Fruit fly (Drosophila melanogaster): ENCODE measurements around the gene CG13284.

The CG13284 gene

DNA sequence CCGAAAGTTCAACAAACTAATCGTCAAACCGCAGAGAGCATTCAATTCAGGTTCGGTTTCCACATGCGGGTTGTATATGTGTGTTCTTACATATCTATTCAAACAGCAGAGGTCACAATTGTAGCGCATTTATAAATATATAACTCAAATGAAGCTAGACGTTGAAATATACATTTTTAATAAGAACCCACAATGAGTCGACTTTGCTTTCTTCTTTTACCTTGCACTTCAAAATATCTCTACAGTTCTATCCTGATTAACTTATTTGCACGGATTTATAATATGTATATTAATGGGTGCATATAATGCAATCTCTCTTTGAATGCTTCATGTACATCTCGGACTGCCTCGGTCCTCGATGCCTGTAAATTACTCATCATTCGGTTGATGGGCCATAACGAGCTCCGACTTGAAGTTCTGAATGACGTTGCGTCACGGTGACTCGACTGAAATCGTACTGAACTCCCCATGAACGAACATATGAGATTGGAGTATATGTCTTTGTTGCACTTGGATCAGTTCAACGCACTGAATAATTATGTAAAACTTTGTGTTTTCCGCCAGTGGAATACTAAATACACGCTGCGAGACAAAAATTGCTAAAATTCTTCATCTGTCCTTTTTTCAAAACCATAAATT, 30.1 kb downstream of the CG13284 start (continued):
- TF ChIP-seq Sox102F (GFP tag; optimal IDR thresholded peaks at IDR 0.05) (peak; percentile 43), CG18599 (GFP tag; optimal IDR thresholded peaks at IDR 0.05) (peak; percentile 10), CG30020 (tag; optimal IDR thresholded peaks at IDR 0.05) (no peak), peb (GFP tag; IDR thresholded peaks at IDR 0.05) (no peak), tin (GFP tag; optimal IDR thresholded peaks at IDR 0.05) (peak; percentile 8), row (GFP tag; IDR thresholded peaks at IDR 0.05) (peak; percentile 42; the same call in 1 of the 3 replicates), bsh (GFP tag; optimal IDR thresholded peaks at IDR 0.05) (peak; percentile 56 to 73), br (optimal IDR thresholded peaks at IDR 0.05) (no peak), Hey (tag; optimal IDR thresholded peaks at IDR 0.05) (no peak), CG4820 (GFP tag; optimal IDR thresholded peaks at IDR 0.05) (no peak), sc (optimal IDR thresholded peaks at IDR 0.05) (no peak), sc (GFP tag; optimal IDR thresholded peaks at IDR 0.05) (no peak), Chrac-16 (GFP tag; optimal IDR thresholded peaks at IDR 0.05) (no peak), Vsx1 (GFP tag; optimal IDR thresholded peaks at IDR 0.05) (no peak), CG2875 (GFP tag; optimal IDR thresholded peaks at IDR 0.05) (no peak), CG32767 (GFP tag; IDR thresholded peaks at IDR 0.05) (no peak), hth (optimal IDR thresholded peaks at IDR 0.05) (no peak), sob (GFP tag; IDR thresholded peaks at IDR 0.05) (no peak), Hmr (GFP tag; optimal IDR thresholded peaks at IDR 0.05) (no peak), CG4707 (GFP tag; optimal IDR thresholded peaks at IDR 0.05) (peak; percentile 1), CG6791 (GFP tag; IDR thresholded peaks at IDR 0.05; ENCODE audit: partially characterized antibody) (no peak), Hsf (GFP tag; optimal IDR thresholded peaks at IDR 0.05) (no peak), amos (GFP tag; IDR thresholded peaks at IDR 0.05; ENCODE audit: partially characterized antibody) (no peak), Jarid2 (GFP tag; optimal IDR thresholded peaks at IDR 0.05) (peak; percentile 20), Dip3 (GFP tag; optimal IDR thresholded peaks at IDR 0.05) (no peak), jigr1 (GFP tag; IDR thresholded peaks at IDR 0.05) (no peak), dan (GFP tag; IDR thresholded peaks at IDR 0.05) (no peak), Dref (GFP tag; IDR thresholded peaks at IDR 0.05) (no peak), CG10321 (GFP tag; IDR thresholded peaks at IDR 0.05) (no peak), Taf1 (GFP tag; IDR thresholded peaks at IDR 0.05) (no peak), ems (GFP tag; optimal IDR thresholded peaks at IDR 0.05) (no peak), shn (GFP tag; optimal IDR thresholded peaks at IDR 0.05) (no peak), CG11247 (GFP tag; IDR thresholded peaks at IDR 0.05) (no peak), GATAe (GFP tag; conservative IDR thresholded peaks at IDR 0.05) (no peak), danr (GFP tag; IDR thresholded peaks at IDR 0.05) (no peak), CG10267 (tag; optimal IDR thresholded peaks at IDR 0.05) (peak; percentile 27), cg (GFP tag; optimal IDR thresholded peaks at IDR 0.05) (peak; percentile 21), fd64A (GFP tag; optimal IDR thresholded peaks at IDR 0.05) (no peak), CG3407 (GFP tag; optimal IDR thresholded peaks at IDR 0.05) (no peak), Deaf1 (tag; optimal IDR thresholded peaks at IDR 0.05) (no peak), jumu (GFP tag; optimal IDR thresholded peaks at IDR 0.05) (no peak), otp (GFP tag; IDR thresholded peaks at IDR 0.05) (no peak), Blimp-1 (GFP tag; optimal IDR thresholded peaks at IDR 0.05) (peak; percentile 62), Dip2 (GFP tag; IDR thresholded peaks at IDR 0.05) (no peak), rib (GFP tag; IDR thresholded peaks at IDR 0.05) (no peak), Gsc (GFP tag; IDR thresholded peaks at IDR 0.05) (no peak), oc (tag; optimal IDR thresholded peaks at IDR 0.05) (no peak), Dek (tag; optimal IDR thresholded peaks at IDR 0.05) (no peak), NFAT (GFP tag; IDR thresholded peaks at IDR 0.05) (no peak), CG34376 (GFP tag; optimal IDR thresholded peaks at IDR 0.05) (no peak), mirr (GFP tag; optimal IDR thresholded peaks at IDR 0.05) (no peak), sqz (GFP tag; optimal IDR thresholded peaks at IDR 0.05) (no peak)
